Worm (Caenorhabditis elegans): ENCODE data around the gene C04G6.6.
"Not testable (repeated sequence)": the region's sequence is repeated elsewhere in the genome, so short reads cannot be mapped to it uniquely, and the experiment has no call there.

C04G6.6 gene

ce11 chrII:5115733-5116132, 16.2 kb upstream of the C04G6.6 start, which contains the start of gene srsy-1:
Gene srsy-1 (plus strand): TSS chrII:5116033.
- TF ChIP-seq somi-1 (GFP tag; optimal IDR thresholded peaks at IDR 0.05) (no peak), lin-26 (GFP tag; IDR thresholded peaks at IDR 0.05) (no peak), rpc-1 (optimal IDR thresholded peaks at IDR 0.05) (no peak), rpc-1 (tag; optimal IDR thresholded peaks at IDR 0.05) (no peak), nhr-179 (tag; optimal IDR thresholded peaks at IDR 0.05) (no peak), ets-4 (GFP tag; optimal IDR thresholded peaks at IDR 0.05) (no peak), attf-3 (GFP tag; conservative IDR thresholded peaks at IDR 0.05) (no peak), nhr-90 (tag; optimal IDR thresholded peaks at IDR 0.05) (no peak), egl-18 (GFP tag; IDR thresholded peaks at IDR 0.05) (no peak), sptf-2 (GFP tag; optimal IDR thresholded peaks at IDR 0.05) (no peak), aptf-3 (GFP tag; IDR thresholded peaks at IDR 0.05) (no peak), Y79H2A.3 (GFP tag; conservative IDR thresholded peaks at IDR 0.05) (no peak), zim-3 (tag; optimal IDR thresholded peaks at IDR 0.05) (no peak), ceh-91 (GFP tag; IDR thresholded peaks at IDR 0.05) (no peak), tbx-9 (tag; optimal IDR thresholded peaks at IDR 0.05; ENCODE audit: borderline replicate concordance) (no peak), let-526 (GFP tag; IDR thresholded peaks at IDR 0.05) (no peak), F33H1.4 (GFP tag; IDR thresholded peaks at IDR 0.05) (no peak)

- not testable (repeated sequence) for TF ChIP-seq fkh-3 (tag; optimal IDR thresholded peaks at IDR 0.05); hmg-1.2 (GFP tag; IDR thresholded peaks at IDR 0.05); sdz-38 (tag; optimal IDR thresholded peaks at IDR 0.05)
Measured at ce11 chrII:5115235-5115634, 15.7 kb upstream of the C04G6.6 start, which contains the start of gene msp-74. Gene msp-74 (minus strand): TSS chrII:5115335.

- no peak for TF ChIP-seq ceh-58 (GFP tag; IDR thresholded peaks at IDR 0.05)
- TF ChIP-seq ceh-91 (GFP tag; IDR thresholded peaks at IDR 0.05) = no peak
- TF ChIP-seq sea-2 (GFP tag; IDR thresholded peaks at IDR 0.05) = no peak
- no peak for TF ChIP-seq tlf-1 (GFP tag; optimal IDR thresholded peaks at IDR 0.05)
- no peak for TF ChIP-seq F57C9.4 (tag; optimal IDR thresholded peaks at IDR 0.05)
- TF ChIP-seq lag-1 (GFP tag; IDR thresholded peaks at IDR 0.05) = no peak
- no peak for TF ChIP-seq dox-1 (GFP tag; IDR thresholded peaks at IDR 0.05)
- TF ChIP-seq lsy-27 (tag; optimal IDR thresholded peaks at IDR 0.05; ENCODE audit: borderline replicate concordance, insufficient read depth) = no peak
- TF ChIP-seq gei-17 (GFP tag; optimal IDR thresholded peaks at IDR 0.05) = no peak
- no peak for TF ChIP-seq ztf-3 (GFP tag; optimal IDR thresholded peaks at IDR 0.05)
- no peak for TF ChIP-seq hrde-1 (tag; optimal IDR thresholded peaks at IDR 0.05; ENCODE audit: borderline replicate concordance)
- no peak for TF ChIP-seq rpc-1 (optimal IDR thresholded peaks at IDR 0.05)
- TF ChIP-seq rpc-1 (tag; optimal IDR thresholded peaks at IDR 0.05) = no peak
Measured at ce11 chrII:5112082-5112481, 12.5 kb upstream of the C04G6.6 start, which contains the start of gene F09C12.8. Gene F09C12.8 (plus strand): TSS chrII:5112382.

- no peak for TF ChIP-seq lin-40 (tag; optimal IDR thresholded peaks at IDR 0.05)
- TF ChIP-seq C06A6.2 (GFP tag; conservative IDR thresholded peaks at IDR 0.05) = no peak
- no peak for TF ChIP-seq nfya-1 (tag; optimal IDR thresholded peaks at IDR 0.05; ENCODE audit: borderline replicate concordance, insufficient read depth)
- TF ChIP-seq sdz-38 (tag; optimal IDR thresholded peaks at IDR 0.05) = no peak
- TF ChIP-seq B0261.1 (tag; optimal IDR thresholded peaks at IDR 0.05) = no peak
- no peak for TF ChIP-seq hmg-1.2 (GFP tag; IDR thresholded peaks at IDR 0.05)
- TF ChIP-seq ama-1 (optimal IDR thresholded peaks at IDR 0.05) = no peak
- TF ChIP-seq ama-1 (GFP tag; optimal IDR thresholded peaks at IDR 0.05) = no peak
- no peak for TF ChIP-seq lsy-27 (tag; optimal IDR thresholded peaks at IDR 0.05; ENCODE audit: borderline replicate concordance, insufficient read depth)
- TF ChIP-seq tbp1 (GFP tag; optimal IDR thresholded peaks at IDR 0.05) = no peak
- no peak for TF ChIP-seq cebp-1 (GFP tag; IDR thresholded peaks at IDR 0.05)
- TF ChIP-seq cebp-1 (tag; optimal IDR thresholded peaks at IDR 0.05) = no peak
- TF ChIP-seq unc-62 (GFP tag; optimal IDR thresholded peaks at IDR 0.05) = no peak
- no peak for TF ChIP-seq T26A5.8 (tag; optimal IDR thresholded peaks at IDR 0.05)
- TF ChIP-seq egrh-3 (GFP tag; IDR thresholded peaks at IDR 0.05) = no peak
- TF ChIP-seq madf-10 (tag; optimal IDR thresholded peaks at IDR 0.05) = no peak
- TF ChIP-seq zfh-2 (GFP tag; conservative IDR thresholded peaks at IDR 0.05) = no peak
- TF ChIP-seq tbx-9 (tag; optimal IDR thresholded peaks at IDR 0.05; ENCODE audit: borderline replicate concordance) = no peak
- TF ChIP-seq lsl-1 (GFP tag; optimal IDR thresholded peaks at IDR 0.05) = no peak
- TF ChIP-seq snpc-1.1 (tag; optimal IDR thresholded peaks at IDR 0.05; ENCODE audit: insufficient read depth) = no peak
Measured at ce11 chrII:5109693-5110092, 10.1 kb upstream of the C04G6.6 start, which contains the start of gene F09C12.2. Gene F09C12.2 (plus strand): TSS chrII:5110012.

Measured in whole organism, young adult.